Fruit fly (Drosophila melanogaster) whole organism, pupa: Measurements from ENCODE around the gene CG14459.

Experiments
- CG12605 ChIP-seq: fragments of 200-800 bp; sonication (Bioruptor generic); IDR thresholded peaks from 2 replicates; pipeline ENCODE4 v1.3.6; 2022; ENCODE audit warnings: missing biosample characterization, missing genetic modification characterization
- CG13204 ChIP-seq: fragments of 200-800 bp; sonication (Bioruptor generic); optimal IDR thresholded peaks from 2 replicates; lab custom pipeline; 2018; ENCODE audit warnings: missing biosample characterization, mild to moderate bottlenecking, missing genetic modification characterization, moderate library complexity
- CG32121 ChIP-seq: fragments of 200-800 bp; sonication (Bioruptor generic); IDR thresholded peaks from 2 replicates; pipeline ENCODE4 v1.3.6; 2022; ENCODE audit warnings: missing biosample characterization, missing genetic modification characterization
- CG34367 ChIP-seq: fragments of 200-800 bp; sonication (Bioruptor generic); optimal IDR thresholded peaks from 2 replicates; lab custom pipeline; 2018; ENCODE audit warnings: missing biosample characterization, mild to moderate bottlenecking, missing genetic modification characterization
- CG4496 ChIP-seq: fragments of 200-800 bp; sonication (Bioruptor generic); IDR thresholded peaks from 3 replicates; pipeline ENCODE4 v1.3.6; 2022; ENCODE audit warnings: missing biosample characterization, missing genetic modification characterization
- CG9948 ChIP-seq: fragments of 200-800 bp; sonication (Bioruptor generic); optimal IDR thresholded peaks from 2 replicates; lab custom pipeline; 2018; ENCODE audit warnings: missing biosample characterization, mild to moderate bottlenecking, missing genetic modification characterization, moderate library complexity
- EcR ChIP-seq: fragments of 200-800 bp; sonication (Bioruptor generic); optimal IDR thresholded peaks from 3 replicates; lab custom pipeline; 2019; ENCODE audit warnings: missing biosample characterization, missing genetic modification characterization, mild to moderate bottlenecking, moderate library complexity, missing genetic modification reagents
- Ets98B ChIP-seq: fragments of 200-800 bp; sonication (Bioruptor generic); IDR thresholded peaks from 2 replicates; pipeline ENCODE4 v1.3.6; 2022; ENCODE audit warnings: missing biosample characterization, missing genetic modification characterization
- Pif1A ChIP-seq: fragments of 200-800 bp; sonication (Bioruptor generic); optimal IDR thresholded peaks from 3 replicates; lab custom pipeline; 2016; ENCODE audit warnings: missing biosample characterization, missing genetic modification characterization
- Snoo ChIP-seq: fragments of 200-800 bp; sonication (Bioruptor generic); optimal IDR thresholded peaks from 3 replicates; lab custom pipeline; 2017; ENCODE audit warnings: missing biosample characterization, mild to moderate bottlenecking, missing genetic modification characterization, inconsistent platforms
- fd96Ca ChIP-seq: fragments of 200-800 bp; sonication (Bioruptor generic); IDR thresholded peaks from 3 replicates; pipeline ENCODE4 v1.3.6; 2022; ENCODE audit warnings: missing biosample characterization, missing genetic modification characterization

dm6 chr3L:22605637-22606419 is 31.9 kb downstream of the CG14459 start, which contains the start of gene ND-B14.5AL:
- TF ChIP-seq CG4496 (GFP tag; lab: Robert Waterston, UW) = no peak
- no peak for TF ChIP-seq Pif1A (GFP tag; lab: Kevin White, UChicago)
- no peak for TF ChIP-seq Snoo (tag; lab: Kevin White, UChicago)
- TF ChIP-seq CG34367 = no peak
- no peak for TF ChIP-seq CG9948
- no peak for TF ChIP-seq EcR (GFP tag; lab: Kevin White, UChicago)
- TF ChIP-seq CG13204 (GFP tag; lab: Kevin White, UChicago) = no peak
- TF ChIP-seq CG12605 (GFP tag; lab: Robert Waterston, UW) = no peak
- TF ChIP-seq CG32121 (GFP tag; lab: Robert Waterston, UW) = no peak
- TF ChIP-seq Ets98B (GFP tag; lab: Robert Waterston, UW) = no peak
- no peak for TF ChIP-seq fd96Ca (GFP tag; lab: Robert Waterston, UW)
